Fruit fly (Drosophila melanogaster): ENCODE data around the gene G6P.

Gene G6P

dm6 chr2L:2815673-2816072, at the start of gene G6P:
Gene G6P (minus strand): TSS chr2L:2815760.
- TF ChIP-seq dmrt93B (GFP tag; optimal IDR thresholded peaks at IDR 0.05) (no peak), CrebA (GFP tag; optimal IDR thresholded peaks at IDR 0.05; ENCODE audit: borderline replicate concordance) (no peak), pan (optimal IDR thresholded peaks at IDR 0.05) (no peak), dl (GFP tag; optimal IDR thresholded peaks at IDR 0.05; ENCODE audit: insufficient read depth in 1 of 2, partially characterized antibody in 2 of 2) (no peak), Hr83 (GFP tag; optimal IDR thresholded peaks at IDR 0.05; ENCODE audit: poor library complexity, severe bottlenecking) (no peak)

- peak; percentile 18 for TF ChIP-seq h (GFP tag; optimal IDR thresholded peaks at IDR 0.05)
- TF ChIP-seq brk (GFP tag; optimal IDR thresholded peaks at IDR 0.05) = no peak
- no peak for TF ChIP-seq pan (optimal IDR thresholded peaks at IDR 0.05)
- no peak for TF ChIP-seq Vsx2 (GFP tag; optimal IDR thresholded peaks at IDR 0.05; ENCODE audit: partially characterized antibody)
- peak; percentile 52 for TF ChIP-seq Hr83 (GFP tag; optimal IDR thresholded peaks at IDR 0.05; ENCODE audit: poor library complexity, severe bottlenecking)
- TF ChIP-seq OdsH (GFP tag; optimal IDR thresholded peaks at IDR 0.05) = no peak
- TF ChIP-seq rgr (GFP tag; optimal IDR thresholded peaks at IDR 0.05) = peak; percentile 34
Observed at dm6 chr2L:2864601-2865000, 49.0 kb upstream of the G6P start.

DNA sequence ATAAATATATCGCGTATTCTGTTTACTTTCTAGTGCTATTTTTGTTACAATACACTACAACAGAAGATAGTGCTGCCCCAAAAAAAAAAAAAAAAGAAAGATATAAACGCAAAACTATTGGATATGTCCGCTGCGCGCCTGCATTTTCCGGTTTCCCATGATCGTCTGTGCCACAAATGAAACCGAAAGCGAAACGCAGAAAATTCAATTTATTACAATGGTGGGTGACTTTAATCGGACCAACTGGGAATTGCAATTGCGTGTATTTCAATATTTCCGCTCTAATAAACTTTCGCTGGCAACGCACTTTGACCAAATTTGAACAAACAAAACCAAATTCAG, 47.0 kb upstream of the G6P start:
- TF ChIP-seq dmrt93B (GFP tag; optimal IDR thresholded peaks at IDR 0.05) (no peak), Hr78 (GFP tag; optimal IDR thresholded peaks at IDR 0.05) (no peak), Hnf4 (GFP tag; optimal IDR thresholded peaks at IDR 0.05) (no peak), tai (GFP tag; optimal IDR thresholded peaks at IDR 0.05) (no peak), Abd-B (GFP tag; optimal IDR thresholded peaks at IDR 0.05) (no peak), fru (GFP tag; optimal IDR thresholded peaks at IDR 0.05) (no peak), dsf (GFP tag; optimal IDR thresholded peaks at IDR 0.05; ENCODE audit: borderline replicate concordance) (no peak), ey (GFP tag; optimal IDR thresholded peaks at IDR 0.05) (no peak), CG32264 (GFP tag; optimal IDR thresholded peaks at IDR 0.05) (no peak), Rel (GFP tag; optimal IDR thresholded peaks at IDR 0.05) (no peak), Rel (tag; optimal IDR thresholded peaks at IDR 0.05) (no peak), Myc (optimal IDR thresholded peaks at IDR 0.05) (no peak), OdsH (GFP tag; optimal IDR thresholded peaks at IDR 0.05) (no peak), psq (GFP tag; optimal IDR thresholded peaks at IDR 0.05) (no peak), N (GFP tag; optimal IDR thresholded peaks at IDR 0.05) (no peak), brk (GFP tag; optimal IDR thresholded peaks at IDR 0.05) (no peak)

DNA sequence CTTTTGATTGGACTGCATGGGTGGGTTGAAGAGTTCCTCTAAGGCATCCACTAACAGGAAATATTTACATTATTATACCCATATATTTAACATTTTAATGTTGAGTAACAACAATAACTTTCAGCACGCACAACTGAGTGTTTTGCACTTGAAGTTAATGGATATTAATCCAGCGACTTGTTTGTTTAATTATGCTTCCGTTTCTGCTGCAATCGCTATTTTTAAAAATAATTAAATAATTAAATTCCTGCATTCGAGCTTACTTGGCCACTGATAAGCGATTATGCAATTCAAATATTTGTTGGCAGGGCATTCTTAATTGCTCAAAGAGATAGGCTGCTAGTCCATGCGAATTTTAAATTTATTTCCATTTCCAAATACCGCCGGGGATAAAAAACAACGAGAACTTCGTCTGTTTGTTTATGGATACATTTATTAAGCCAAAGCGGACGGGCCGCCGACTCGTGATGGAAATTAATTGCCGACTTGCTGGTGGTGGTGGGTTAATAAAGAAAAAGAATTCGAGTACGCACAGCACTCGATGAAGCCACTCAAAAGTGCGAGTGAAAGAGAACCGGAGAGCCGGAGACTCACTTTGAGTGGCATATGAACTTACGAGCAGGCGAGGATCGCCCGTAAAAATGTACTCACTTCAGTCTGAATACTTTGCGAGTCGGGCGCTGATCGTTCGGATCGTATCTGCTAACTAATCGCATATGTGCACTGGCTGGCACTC, 46.5 kb upstream of the G6P start:
- TF ChIP-seq Rel (GFP tag; optimal IDR thresholded peaks at IDR 0.05) (no peak), Rel (tag; optimal IDR thresholded peaks at IDR 0.05) (no peak), Hr83 (GFP tag; optimal IDR thresholded peaks at IDR 0.05; ENCODE audit: poor library complexity, severe bottlenecking) (no peak), ey (GFP tag; optimal IDR thresholded peaks at IDR 0.05) (no peak), Sp1 (GFP tag; optimal IDR thresholded peaks at IDR 0.05) (no peak), h (GFP tag; optimal IDR thresholded peaks at IDR 0.05) (peak; percentile 1), pan (optimal IDR thresholded peaks at IDR 0.05) (no peak), Vsx2 (GFP tag; optimal IDR thresholded peaks at IDR 0.05; ENCODE audit: partially characterized antibody) (no peak), usp (GFP tag; optimal IDR thresholded peaks at IDR 0.05) (no peak), tai (GFP tag; optimal IDR thresholded peaks at IDR 0.05) (no peak), CG9705 (GFP tag; optimal IDR thresholded peaks at IDR 0.05) (no peak), Myc (optimal IDR thresholded peaks at IDR 0.05) (no peak), HLH106 (tag; optimal IDR thresholded peaks at IDR 0.05) (no peak), Dif (GFP tag; optimal IDR thresholded peaks at IDR 0.05; ENCODE audit: partially characterized antibody) (peak; percentile 76), Dfd (GFP tag; optimal IDR thresholded peaks at IDR 0.05) (no peak), psq (GFP tag; optimal IDR thresholded peaks at IDR 0.05) (no peak), dmrt93B (GFP tag; optimal IDR thresholded peaks at IDR 0.05) (no peak), rgr (GFP tag; optimal IDR thresholded peaks at IDR 0.05) (peak; percentile 8), N (GFP tag; optimal IDR thresholded peaks at IDR 0.05) (no peak), dsf (GFP tag; optimal IDR thresholded peaks at IDR 0.05; ENCODE audit: borderline replicate concordance) (no peak), dl (GFP tag; optimal IDR thresholded peaks at IDR 0.05; ENCODE audit: insufficient read depth in 1 of 2, partially characterized antibody in 2 of 2) (peak; percentile 47 to 53), OdsH (GFP tag; optimal IDR thresholded peaks at IDR 0.05) (no peak), Hnf4 (GFP tag; optimal IDR thresholded peaks at IDR 0.05) (no peak), lola (GFP tag; optimal IDR thresholded peaks at IDR 0.05) (no peak), Mio (GFP tag; optimal IDR thresholded peaks at IDR 0.05) (no peak), jim (GFP tag; optimal IDR thresholded peaks at IDR 0.05) (no peak), CrebA (GFP tag; optimal IDR thresholded peaks at IDR 0.05; ENCODE audit: borderline replicate concordance) (no peak), sv (GFP tag; optimal IDR thresholded peaks at IDR 0.05) (no peak), br (GFP tag; optimal IDR thresholded peaks at IDR 0.05) (no peak), fru (GFP tag; optimal IDR thresholded peaks at IDR 0.05) (peak; percentile 25), foxo (GFP tag; optimal IDR thresholded peaks at IDR 0.05) (peak in 1 of 2 experiments; percentile 2), Abd-B (GFP tag; optimal IDR thresholded peaks at IDR 0.05) (no peak), sage (GFP tag; optimal IDR thresholded peaks at IDR 0.05) (no peak), woc (GFP tag; optimal IDR thresholded peaks at IDR 0.05) (no peak), Hr78 (GFP tag; optimal IDR thresholded peaks at IDR 0.05) (no peak), Jra (GFP tag; optimal IDR thresholded peaks at IDR 0.05) (no peak), CG32264 (GFP tag; optimal IDR thresholded peaks at IDR 0.05) (no peak), brk (GFP tag; optimal IDR thresholded peaks at IDR 0.05) (no peak), GATAd (GFP tag; optimal IDR thresholded peaks at IDR 0.05) (no peak)
